Fruit fly (Drosophila melanogaster): ENCODE measurements around the gene Cp38.

Cp38 gene

dm6 chrX:8491452-8492046 is 9.9 kb downstream of the Cp38 start (continued):
- peak; percentile 14 for TF ChIP-seq CG10979 (tag; optimal IDR thresholded peaks at IDR 0.05)
- no peak for TF ChIP-seq prd (optimal IDR thresholded peaks at IDR 0.05)
- peak; percentile 27; the same call in 1 of the 3 replicates for TF ChIP-seq prd (GFP tag; IDR thresholded peaks at IDR 0.05)
- 0 out of 4 replicates have a peak, but pooled peaks have one; percentile 46 for TF ChIP-seq chinmo (GFP tag; IDR thresholded peaks at IDR 0.05; ENCODE audit: partially characterized antibody)
- TF ChIP-seq CG11456 (GFP tag; IDR thresholded peaks at IDR 0.05), result no peak
- peak; percentile 15 for TF ChIP-seq nmo (GFP tag; optimal IDR thresholded peaks at IDR 0.05)
- no peak for TF ChIP-seq ranshi (GFP tag; IDR thresholded peaks at IDR 0.05)
- no peak for TF ChIP-seq jing (GFP tag; optimal IDR thresholded peaks at IDR 0.05)
- TF ChIP-seq az2 (GFP tag; optimal IDR thresholded peaks at IDR 0.05), result peak; percentile 38
- TF ChIP-seq pnt (GFP tag; optimal IDR thresholded peaks at IDR 0.05), result peak; percentile 21
- peak; percentile 30 for TF ChIP-seq CG18262 (tag; optimal IDR thresholded peaks at IDR 0.05)
- TF ChIP-seq slbo (GFP tag; IDR thresholded peaks at IDR 0.05), result peak; percentile 53; the same call in 1 of the 2 replicates
- TF ChIP-seq CG10147 (GFP tag; optimal IDR thresholded peaks at IDR 0.05), result no peak
- no peak for TF ChIP-seq Fer2 (tag; optimal IDR thresholded peaks at IDR 0.05)
- peak; percentile 32 for TF ChIP-seq phol (tag; optimal IDR thresholded peaks at IDR 0.05)
- no peak for TF ChIP-seq CG30431 (GFP tag; optimal IDR thresholded peaks at IDR 0.05)
- peak; percentile 16 for TF ChIP-seq CG8944 (GFP tag; optimal IDR thresholded peaks at IDR 0.05)
- peak; percentile 33 for TF ChIP-seq CG11504 (tag; optimal IDR thresholded peaks at IDR 0.05)
- TF ChIP-seq CG1792 (GFP tag; optimal IDR thresholded peaks at IDR 0.05), result no peak
- peak; percentile 25; the same call in 1 of the 2 replicates for TF ChIP-seq CG9932 (GFP tag; IDR thresholded peaks at IDR 0.05)
- TF ChIP-seq Hsf (GFP tag; optimal IDR thresholded peaks at IDR 0.05), result peak; percentile 35
- TF ChIP-seq HLH4C (GFP tag; IDR thresholded peaks at IDR 0.05; ENCODE audit: partially characterized antibody), result no peak
- TF ChIP-seq CG16813 (GFP tag; IDR thresholded peaks at IDR 0.05; ENCODE audit: partially characterized antibody), result no peak
- TF ChIP-seq tin (GFP tag; optimal IDR thresholded peaks at IDR 0.05), result peak; percentile 20
- TF ChIP-seq ATbp (GFP tag; optimal IDR thresholded peaks at IDR 0.05), result peak; percentile 25
- TF ChIP-seq CG13775 (GFP tag; optimal IDR thresholded peaks at IDR 0.05), result peak; percentile 45
- TF ChIP-seq CG12391 (tag; optimal IDR thresholded peaks at IDR 0.05), result peak; percentile 5
- TF ChIP-seq CG1603 (tag; optimal IDR thresholded peaks at IDR 0.05), result peak; percentile 2
- peak; percentile 32 for TF ChIP-seq ind (GFP tag; optimal IDR thresholded peaks at IDR 0.05)
- no peak for TF ChIP-seq CG2875 (GFP tag; optimal IDR thresholded peaks at IDR 0.05)
- TF ChIP-seq CG13123 (GFP tag; optimal IDR thresholded peaks at IDR 0.05), result no peak
- TF ChIP-seq bab2 (GFP tag; optimal IDR thresholded peaks at IDR 0.05), result peak; percentile 39
- no peak for TF ChIP-seq CG11723 (GFP tag; optimal IDR thresholded peaks at IDR 0.05)
- TF ChIP-seq chn (GFP tag; optimal IDR thresholded peaks at IDR 0.05), result peak; percentile 17
- no peak for TF ChIP-seq mld (GFP tag; IDR thresholded peaks at IDR 0.05; ENCODE audit: partially characterized antibody)
- no peak for TF ChIP-seq CG11695 (GFP tag; IDR thresholded peaks at IDR 0.05)
- TF ChIP-seq Vsx1 (GFP tag; optimal IDR thresholded peaks at IDR 0.05), result peak; percentile 41
- no peak for TF ChIP-seq CG16779 (GFP tag; IDR thresholded peaks at IDR 0.05)
- 0 out of 2 replicates have a peak, but pooled peaks have one; percentile 12 for TF ChIP-seq CG4360 (GFP tag; IDR thresholded peaks at IDR 0.05)
- 0 out of 2 replicates have a peak, but pooled peaks have one; percentile 19 for TF ChIP-seq CG9215 (GFP tag; IDR thresholded peaks at IDR 0.05)
- no peak for TF ChIP-seq sob (GFP tag; IDR thresholded peaks at IDR 0.05)
- no peak for TF ChIP-seq knrl (GFP tag; IDR thresholded peaks at IDR 0.05; ENCODE audit: partially characterized antibody)
- TF ChIP-seq CG12219 (GFP tag; optimal IDR thresholded peaks at IDR 0.05), result no peak
- TF ChIP-seq Hmr (GFP tag; optimal IDR thresholded peaks at IDR 0.05), result peak; percentile 13
- no peak for TF ChIP-seq CG9437 (GFP tag; optimal IDR thresholded peaks at IDR 0.05)
- TF ChIP-seq rib (GFP tag; IDR thresholded peaks at IDR 0.05), result no peak
- TF ChIP-seq shn (GFP tag; optimal IDR thresholded peaks at IDR 0.05), result peak; percentile 32
- TF ChIP-seq unpg (GFP tag; optimal IDR thresholded peaks at IDR 0.05), result peak; percentile 17
- TF ChIP-seq usp (GFP tag; optimal IDR thresholded peaks at IDR 0.05), result no peak
- TF ChIP-seq CG4707 (GFP tag; optimal IDR thresholded peaks at IDR 0.05), result no peak
